Worm (Caenorhabditis elegans): Measurements from ENCODE around the gene ceh-79.

Gene ceh-79

ce11 chrV:13298706-13299105, 2.9 kb upstream of the ceh-79 start:
- TF ChIP-seq daf-16 (GFP tag; optimal IDR thresholded peaks at IDR 0.05) (peak in 1 of 2 experiments; percentile 93), daf-16 (tag; optimal IDR thresholded peaks at IDR 0.05) (no peak), unc-62 (GFP tag; optimal IDR thresholded peaks at IDR 0.05 in 1 of 2) (peak in 1 of 2 experiments; percentile 83), unc-62 (tag; optimal IDR thresholded peaks at IDR 0.05) (no peak), F10B5.3 (tag; optimal IDR thresholded peaks at IDR 0.05) (no peak), set-16 (GFP tag; IDR thresholded peaks at IDR 0.05) (no peak)

DNA sequence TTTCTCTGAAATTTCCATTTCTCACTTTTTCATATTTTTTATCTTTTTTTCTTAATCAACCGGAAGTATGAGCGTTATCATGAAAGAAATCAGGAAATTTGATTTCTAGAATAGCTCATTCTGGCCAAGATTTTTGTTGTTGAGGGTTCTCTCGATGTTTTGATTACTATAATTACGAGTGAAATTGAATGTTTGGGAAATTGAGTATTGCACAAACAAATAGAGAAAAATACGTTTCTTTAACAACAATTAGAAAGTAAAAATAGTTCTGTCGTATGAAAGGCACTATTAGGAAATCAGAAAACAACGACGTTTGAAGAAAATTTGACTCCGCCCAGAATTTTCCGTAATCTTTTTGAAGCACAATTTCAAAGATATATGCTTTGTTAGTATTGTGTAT, 2.2 kb upstream of the ceh-79 start:
- TF ChIP-seq dve-1 (tag; optimal IDR thresholded peaks at IDR 0.05; ENCODE audit: insufficient read depth) (no peak), F10B5.3 (tag; optimal IDR thresholded peaks at IDR 0.05) (no peak), daf-16 (GFP tag; optimal IDR thresholded peaks at IDR 0.05) (no peak), daf-16 (tag; optimal IDR thresholded peaks at IDR 0.05) (no peak), ceh-28 (tag; optimal IDR thresholded peaks at IDR 0.05) (no peak), hlh-11 (tag; optimal IDR thresholded peaks at IDR 0.05) (no peak), nhr-11 (tag; optimal IDR thresholded peaks at IDR 0.05) (no peak), nhr-237 (tag; optimal IDR thresholded peaks at IDR 0.05) (no peak), pqm-1 (tag; optimal IDR thresholded peaks at IDR 0.05) (no peak), lir-3 (tag; optimal IDR thresholded peaks at IDR 0.05) (no peak), nhr-48 (tag; optimal IDR thresholded peaks at IDR 0.05) (no peak), daf-8 (GFP tag; IDR thresholded peaks at IDR 0.05) (no peak), zip-2 (tag; optimal IDR thresholded peaks at IDR 0.05) (no peak)

DNA sequence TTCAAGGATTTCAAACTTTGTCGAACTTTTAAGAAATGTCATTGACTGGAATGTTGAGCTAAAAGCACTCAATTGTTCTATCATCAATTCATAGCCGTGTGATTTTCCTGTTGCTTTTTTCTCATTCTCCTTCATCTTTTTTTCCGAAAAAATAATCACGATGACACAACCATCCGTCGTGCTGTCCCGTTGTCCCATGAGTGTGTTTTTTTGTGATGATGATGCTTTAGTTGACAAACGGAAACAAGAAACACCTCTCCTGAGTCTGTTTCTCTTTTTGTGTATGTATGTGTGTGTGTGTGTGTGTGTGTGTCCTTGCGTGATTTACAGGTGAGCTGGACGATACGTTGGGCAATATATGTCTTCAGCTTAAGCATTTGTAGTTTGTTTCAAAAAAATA, 1.1 kb upstream of the ceh-79 start:
- TF ChIP-seq lim-7 (GFP tag; IDR thresholded peaks at IDR 0.05) (no peak), vab-7 (GFP tag; IDR thresholded peaks at IDR 0.05) (no peak), madf-5 (GFP tag; IDR thresholded peaks at IDR 0.05) (no peak), tra-1 (GFP tag; IDR thresholded peaks at IDR 0.05) (0 out of 2 replicates have a peak, but pooled peaks have one; percentile 15), nhr-41 (GFP tag; IDR thresholded peaks at IDR 0.05) (no peak), mxl-2 (GFP tag; conservative IDR thresholded peaks at IDR 0.05) (no peak), aha-1 (tag) (peak; percentile 89), lin-29 (GFP tag; IDR thresholded peaks at IDR 0.05) (no peak), egl-43 (GFP tag; IDR thresholded peaks at IDR 0.05) (no peak), madf-9 (GFP tag; conservative IDR thresholded peaks at IDR 0.05) (no peak), nhr-42 (GFP tag; IDR thresholded peaks at IDR 0.05) (no peak), Y48G9A.11 (GFP tag; IDR thresholded peaks at IDR 0.05) (no peak), ama-1 (optimal IDR thresholded peaks at IDR 0.05) (no peak), zip-2 (tag; optimal IDR thresholded peaks at IDR 0.05) (no peak), nhr-28 (tag; optimal IDR thresholded peaks at IDR 0.05) (peak; percentile 19), hlh-30 (tag; optimal IDR thresholded peaks at IDR 0.05; ENCODE audit: insufficient read depth) (peak; percentile 74), zag-1 (tag; optimal IDR thresholded peaks at IDR 0.05) (no peak), nhr-6 (tag; optimal IDR thresholded peaks at IDR 0.05) (no peak), zip-11 (GFP tag; IDR thresholded peaks at IDR 0.05) (no peak), unc-130 (GFP tag; optimal IDR thresholded peaks at IDR 0.05) (no peak), cey-2 (tag; optimal IDR thresholded peaks at IDR 0.05; ENCODE audit: borderline replicate concordance, insufficient read depth) (no peak), hif-1 (tag; optimal IDR thresholded peaks at IDR 0.05) (no peak), set-16 (GFP tag; IDR thresholded peaks at IDR 0.05) (no peak), daf-16 (GFP tag; optimal IDR thresholded peaks at IDR 0.05) (peak in 1 of 2 experiments; percentile 84), daf-16 (tag; optimal IDR thresholded peaks at IDR 0.05) (no peak), Y105C5A.15 (GFP tag; IDR thresholded peaks at IDR 0.05) (no peak), snpc-1.2 (GFP tag; IDR thresholded peaks at IDR 0.05) (no peak)

Data from whole organism, L4 larva.